Fruit fly (Drosophila melanogaster) whole organism, embryonic: Measurements from ENCODE around the gene Atx2.

ENCODE experiments used
- B-H1 ChIP-seq: fragments of 200-800 bp; sonication (Bioruptor generic); IDR thresholded peaks from 3 replicates; pipeline ENCODE4 v1.3.6; 2022; ENCODE audit warnings: missing biosample characterization, missing genetic modification characterization
- Bgb ChIP-seq: fragments of 200-800 bp; sonication (Bioruptor generic); IDR thresholded peaks from 2 replicates; pipeline ENCODE4 v1.3.6; 2022; ENCODE audit warnings: missing biosample characterization, missing genetic modification characterization; ENCODE audit not compliant: partially characterized antibody
- Blimp-1 ChIP-seq: fragments of 200-800 bp; sonication (Bioruptor generic); optimal IDR thresholded peaks from 3 replicates; lab custom pipeline; 2018; ENCODE audit warnings: missing biosample characterization, missing genetic modification characterization, mild to moderate bottlenecking, moderate library complexity, missing genetic modification reagents
- CG10209 ChIP-seq: fragments of 200-800 bp; sonication (Bioruptor generic); optimal IDR thresholded peaks from 3 replicates; lab custom pipeline; 2017; ENCODE audit warnings: missing biosample characterization, mild to moderate bottlenecking, missing genetic modification characterization, missing genetic modification reagents
- CG11247 ChIP-seq: fragments of 200-800 bp; sonication (Bioruptor generic); IDR thresholded peaks from 2 replicates; pipeline ENCODE4 v1.3.6; 2022; ENCODE audit warnings: missing biosample characterization, missing genetic modification characterization
- CG14014 ChIP-seq: fragments of 200-800 bp; sonication (Bioruptor generic); IDR thresholded peaks from 2 replicates; pipeline ENCODE4 v1.3.6; 2022; ENCODE audit warnings: missing biosample characterization, missing genetic modification characterization
- CG18599 ChIP-seq: fragments of 200-800 bp; sonication (Bioruptor generic); optimal IDR thresholded peaks from 3 replicates; lab custom pipeline; 2017; ENCODE audit warnings: missing biosample characterization, missing genetic modification characterization, mild to moderate bottlenecking, moderate library complexity, missing genetic modification reagents
- CG30403 ChIP-seq: fragments of 200-800 bp; sonication (Bioruptor generic); optimal IDR thresholded peaks from 3 replicates; lab custom pipeline; 2016; ENCODE audit warnings: missing biosample characterization, missing genetic modification characterization
- CG33213 ChIP-seq: fragments of 200-800 bp; sonication (Bioruptor generic); optimal IDR thresholded peaks from 3 replicates; lab custom pipeline; 2016; ENCODE audit warnings: missing biosample characterization, missing genetic modification characterization
- CG34376 ChIP-seq: fragments of 200-800 bp; sonication (Bioruptor generic); optimal IDR thresholded peaks from 2 replicates; lab custom pipeline; 2018; ENCODE audit warnings: missing biosample characterization, mild to moderate bottlenecking, missing genetic modification characterization
- CG3847 ChIP-seq: fragments of 200-800 bp; sonication (Bioruptor generic); IDR thresholded peaks from 2 replicates; pipeline ENCODE4 v1.3.6; 2022; ENCODE audit warnings: missing biosample characterization, missing genetic modification characterization
- CG6272 ChIP-seq: fragments of 200-800 bp; sonication (Bioruptor generic); IDR thresholded peaks from 2 replicates; pipeline ENCODE4 v1.3.6; 2022; ENCODE audit warnings: missing biosample characterization, missing genetic modification characterization
- CG7963 ChIP-seq: fragments of 200-800 bp; sonication (Bioruptor generic); IDR thresholded peaks from 3 replicates; pipeline ENCODE4 v1.3.6; 2022; ENCODE audit warnings: missing biosample characterization, missing genetic modification characterization; ENCODE audit not compliant: partially characterized antibody
- CG8359 ChIP-seq: fragments of 200-800 bp; sonication (Bioruptor generic); optimal IDR thresholded peaks from 2 replicates; lab custom pipeline; 2017; ENCODE audit warnings: missing biosample characterization, mild to moderate bottlenecking, missing genetic modification characterization, borderline replicate concordance
- CTCF ChIP-seq: fragments of 200-800 bp; sonication (Bioruptor generic); optimal IDR thresholded peaks from 2 replicates; lab custom pipeline; 2017; ENCODE audit warnings: missing biosample characterization, mild to moderate bottlenecking, missing genetic modification characterization, moderate library complexity
- CrebB ChIP-seq: fragments of 200-800 bp; sonication (Bioruptor generic); optimal IDR thresholded peaks from 3 replicates; lab custom pipeline; 2018; ENCODE audit warnings: missing biosample characterization, mild to moderate bottlenecking, missing genetic modification characterization
- Dbx ChIP-seq: fragments of 200-800 bp; sonication (Bioruptor generic); IDR thresholded peaks from 3 replicates; pipeline ENCODE4 v1.3.6; 2022; ENCODE audit warnings: missing biosample characterization, missing genetic modification characterization
- Dip2 ChIP-seq: fragments of 200-800 bp; sonication (Bioruptor generic); IDR thresholded peaks from 2 replicates; pipeline ENCODE4 v1.3.6; 2022; ENCODE audit warnings: missing biosample characterization, missing genetic modification characterization
- Fer1 ChIP-seq: fragments of 200-800 bp; sonication (Bioruptor generic); optimal IDR thresholded peaks from 2 replicates; lab custom pipeline; 2017; ENCODE audit warnings: missing biosample characterization, mild to moderate bottlenecking, missing genetic modification characterization
- HLHmδ ChIP-seq: fragments of 200-800 bp; sonication (Bioruptor generic); optimal IDR thresholded peaks from 2 replicates; lab custom pipeline; 2018; ENCODE audit warnings: missing biosample characterization, mild to moderate bottlenecking, missing genetic modification characterization, moderate library complexity
- HmgZ ChIP-seq: fragments of 200-800 bp; sonication (Bioruptor generic); optimal IDR thresholded peaks from 2 replicates; lab custom pipeline; 2018; ENCODE audit warnings: missing biosample characterization, mild to moderate bottlenecking, missing genetic modification characterization
- Kr ChIP-seq: fragments of 200-800 bp; sonication (Bioruptor generic); optimal IDR thresholded peaks from 2 replicates; lab custom pipeline; 2017; ENCODE audit warnings: missing biosample characterization, mild to moderate bottlenecking, missing genetic modification characterization
- Lim3 ChIP-seq: fragments of 200-800 bp; sonication (Bioruptor generic); IDR thresholded peaks from 2 replicates; pipeline ENCODE4 v1.3.6; 2022; ENCODE audit warnings: missing biosample characterization, missing genetic modification characterization
- Med ChIP-seq: fragments of 200-800 bp; sonication (Bioruptor generic); peaks from one replicate; lab custom pipeline; 2016; ENCODE audit warnings: missing biosample characterization, missing genetic modification characterization, mild to moderate bottlenecking, inconsistent platforms, moderate library complexity
- Opbp ChIP-seq: fragments of 200-800 bp; sonication (Bioruptor generic); IDR thresholded peaks from 3 replicates; pipeline ENCODE4 v1.3.6; 2022; ENCODE audit warnings: missing biosample characterization, missing genetic modification characterization; ENCODE audit not compliant: partially characterized antibody
- Trl ChIP-seq, 3 experiments: fragments of >200 bp in 2 of 3; fragments of 200-800 bp in 1 of 3; sonication (Bioruptor generic) in 1 of 3; optimal IDR thresholded peaks; 2 replicates in 1 of 3; 3 replicates in 2 of 3; lab custom pipeline; 2016 to 2017; ENCODE audit warnings: missing biosample characterization in 1 of 3, missing genetic modification characterization in 1 of 3
- ato ChIP-seq: fragments of 200-800 bp; sonication (Bioruptor generic); IDR thresholded peaks from 2 replicates; pipeline ENCODE4 v1.3.6; 2022; ENCODE audit warnings: missing biosample characterization, missing genetic modification characterization; ENCODE audit not compliant: partially characterized antibody
- cad ChIP-seq: fragments of >200 bp; optimal IDR thresholded peaks from 2 replicates; lab custom pipeline; 2017; ENCODE audit warnings: missing biosample characterization, missing genetic modification characterization
- cato ChIP-seq: fragments of 200-800 bp; sonication (Bioruptor generic); optimal IDR thresholded peaks from 2 replicates; lab custom pipeline; 2016; ENCODE audit warnings: missing biosample characterization, missing genetic modification characterization, borderline replicate concordance
- chinmo ChIP-seq: fragments of 200-800 bp; sonication (Bioruptor generic); IDR thresholded peaks from 4 replicates; pipeline ENCODE4 v1.3.6; 2022; ENCODE audit warnings: missing biosample characterization, missing genetic modification characterization; ENCODE audit not compliant: partially characterized antibody
- ci ChIP-seq: fragments of 200-800 bp; sonication (Bioruptor generic); IDR thresholded peaks from 3 replicates; pipeline ENCODE4 v1.3.6; 2022; ENCODE audit warnings: missing biosample characterization, missing genetic modification characterization
- dpn ChIP-seq, 2 experiments: fragments of 200-800 bp; sonication (Bioruptor generic); optimal IDR thresholded peaks; 3 replicates each; lab custom pipeline; 2016; ENCODE audit warnings: missing biosample characterization in 2 of 2, missing genetic modification characterization in 2 of 2
- gsb-n ChIP-seq: fragments of 200-800 bp; sonication (Bioruptor generic); optimal IDR thresholded peaks from 3 replicates; lab custom pipeline; 2018; ENCODE audit warnings: missing biosample characterization, mild to moderate bottlenecking, missing genetic modification characterization
- jumu ChIP-seq: fragments of 200-800 bp; sonication (Bioruptor generic); optimal IDR thresholded peaks from 3 replicates; lab custom pipeline; 2016; ENCODE audit warnings: missing biosample characterization, missing genetic modification characterization
- kni ChIP-seq: fragments of 200-800 bp; sonication (Bioruptor generic); optimal IDR thresholded peaks from 3 replicates; lab custom pipeline; 2017; ENCODE audit warnings: mild to moderate bottlenecking, missing biosample characterization, missing genetic modification reagents, missing genetic modification characterization
- pan ChIP-seq, 4 experiments: fragments of >200 bp in 3 of 4; fragments of 200-800 bp in 1 of 4; sonication (Bioruptor generic) in 1 of 4; optimal IDR thresholded peaks in 3 of 4; IDR thresholded peaks in 1 of 4; 2 replicates each; pipeline versions ENCODE4 v1.3.6 to Lab custom; 2017 to 2022; ENCODE audit warnings: missing biosample characterization in 2 of 4, missing genetic modification characterization in 2 of 4, mixed read lengths in 1 of 4
- pfk ChIP-seq: fragments of 200-800 bp; sonication (Bioruptor generic); optimal IDR thresholded peaks from 2 replicates; lab custom pipeline; 2018; ENCODE audit warnings: missing biosample characterization, mild to moderate bottlenecking, missing genetic modification characterization, moderate library complexity
- prd ChIP-seq, 3 experiments: fragments of >200 bp in 2 of 3; fragments of 200-800 bp in 1 of 3; sonication (Bioruptor generic) in 1 of 3; optimal IDR thresholded peaks in 2 of 3; IDR thresholded peaks in 1 of 3; 2 replicates in 2 of 3; 3 replicates in 1 of 3; pipeline versions ENCODE4 v1.3.6 to Lab custom; 2017 to 2022; ENCODE audit warnings: missing biosample characterization in 1 of 3, missing genetic modification characterization in 1 of 3
- trem ChIP-seq: fragments of 200-800 bp; optimal IDR thresholded peaks from 3 replicates; lab custom pipeline; 2019; ENCODE audit warnings: missing biosample characterization, mild to moderate bottlenecking, missing genetic modification characterization, moderate library complexity
- twi ChIP-seq: fragments of 200-800 bp; optimal IDR thresholded peaks from 2 replicates; lab custom pipeline; 2019; ENCODE audit warnings: missing biosample characterization, mild to moderate bottlenecking, missing genetic modification characterization, moderate library complexity
- unc-4 ChIP-seq: fragments of 200-800 bp; sonication (Bioruptor generic); IDR thresholded peaks from 2 replicates; pipeline ENCODE4 v1.3.6; 2022; ENCODE audit warnings: missing biosample characterization, missing genetic modification characterization; ENCODE audit not compliant: partially characterized antibody
- wor ChIP-seq: fragments of 200-800 bp; sonication (Bioruptor generic); IDR thresholded peaks from 2 replicates; pipeline ENCODE4 v1.3.6; 2022; ENCODE audit warnings: missing biosample characterization, missing genetic modification characterization
- zen ChIP-seq: fragments of 200-800 bp; sonication (Bioruptor generic); optimal IDR thresholded peaks from 3 replicates; lab custom pipeline; 2018; ENCODE audit warnings: missing biosample characterization, mild to moderate bottlenecking, missing genetic modification characterization, moderate library complexity

The Atx2 gene

dm6 chr3R:15434676-15435075 is 26.5 kb downstream of the Atx2 start, which contains the start of gene CG6118 (continued):
- TF ChIP-seq unc-4 (GFP tag; lab: Robert Waterston, UW) (no peak), Trl (optimal IDR thresholded peaks at IDR 0.05; lab: Kevin White, UChicago) (peak in 1 of 2 experiments; percentile 14), Trl (GFP tag; optimal IDR thresholded peaks at IDR 0.05; lab: Kevin White, UChicago) (no peak), Blimp-1 (GFP tag; lab: Kevin White, UChicago) (peak; percentile 73), pan (optimal IDR thresholded peaks at IDR 0.05; lab: Kevin White, UChicago) (no peak), pan (GFP tag; optimal IDR thresholded peaks at IDR 0.05 in 1 of 2, IDR thresholded peaks at IDR 0.05 in 1 of 2) (no peak), B-H1 (GFP tag; lab: Robert Waterston, UW) (no peak), HLHmδ (no peak), HmgZ (no peak), CG34376 (GFP tag; lab: Kevin White, UChicago) (no peak), kni (GFP tag; lab: Kevin White, UChicago) (peak; percentile 41), pfk (GFP tag; lab: Kevin White, UChicago) (peak; percentile 74), wor (no peak), CG14014 (GFP tag; lab: Robert Waterston, UW) (no peak), CG3847 (GFP tag; lab: Robert Waterston, UW) (no peak), CG11247 (GFP tag; lab: Robert Waterston, UW) (0 out of 2 replicates have a peak, but pooled peaks have one; percentile 25), CG10209 (GFP tag; lab: Kevin White, UChicago) (no peak)
- TF ChIP-seq, all 482 proteins: peak for 8

- TF ChIP-seq twi (tag; lab: Kevin White, UChicago) (no peak), Blimp-1 (GFP tag; lab: Kevin White, UChicago) (peak; percentile 86), Kr (no peak), cato (GFP tag; lab: Kevin White, UChicago) (no peak), Dbx (no peak), Fer1 (GFP tag; lab: Kevin White, UChicago) (no peak), jumu (GFP tag; lab: Kevin White, UChicago) (no peak), prd (optimal IDR thresholded peaks at IDR 0.05; lab: Kevin White, UChicago) (no peak), prd (GFP tag; IDR thresholded peaks at IDR 0.05; lab: Robert Waterston, UW) (no peak)
Observed at dm6 chr3R:15436799-15437198, 28.6 kb downstream of the Atx2 start.

- TF ChIP-seq Opbp (GFP tag; lab: Robert Waterston, UW) (peak; percentile 53; the same call in 1 of the 3 replicates), CG7963 (GFP tag; lab: Robert Waterston, UW) (no peak), HmgZ (peak; percentile 10), Bgb (GFP tag; lab: Robert Waterston, UW) (0 out of 2 replicates have a peak, but pooled peaks have one; percentile 13), gsb-n (peak; percentile 10), cad (no peak), CG6272 (no peak), CG33213 (GFP tag; lab: Kevin White, UChicago) (peak; percentile 50), CrebB (tag; lab: Kevin White, UChicago) (no peak), CG30403 (no peak), zen (tag; lab: Kevin White, UChicago) (peak; percentile 39), Lim3 (no peak), Dip2 (GFP tag; lab: Robert Waterston, UW) (peak; percentile 96), CTCF (peak; percentile 96), Med (GFP tag; lab: Kevin White, UChicago) (peak; percentile 68), ato (GFP tag; lab: Robert Waterston, UW) (0 out of 2 replicates have a peak, but pooled peaks have one; percentile 31), trem (tag; lab: Kevin White, UChicago) (peak; percentile 28), CG8359 (no peak), dpn (GFP tag; optimal IDR thresholded peaks at IDR 0.05; lab: Kevin White, UChicago) (peak in 1 of 2 experiments; percentile 23), ci (GFP tag; lab: Robert Waterston, UW) (peak; percentile 43; the same call in 1 of the 3 replicates), CG18599 (no peak), chinmo (GFP tag; lab: Robert Waterston, UW) (0 out of 4 replicates have a peak, but pooled peaks have one; percentile 56), CG10209 (GFP tag; lab: Kevin White, UChicago) (no peak)
Observed at dm6 chr3R:15437458-15438414, 29.5 kb downstream of the Atx2 start.
